Fruit fly (Drosophila melanogaster) whole organism, embryonic: Measurements from ENCODE around the gene CG3679.

Experiments used
- Ada2b ChIP-seq: fragments of 200-800 bp; sonication (Bioruptor generic); IDR thresholded peaks from 2 replicates; pipeline ENCODE4 v1.3.6; 2022; ENCODE audit warnings: missing biosample characterization, missing genetic modification characterization
- B-H1 ChIP-seq: fragments of 200-800 bp; sonication (Bioruptor generic); IDR thresholded peaks from 3 replicates; pipeline ENCODE4 v1.3.6; 2022; ENCODE audit warnings: missing biosample characterization, missing genetic modification characterization
- B-H2 ChIP-seq: fragments of 200-800 bp; sonication (Bioruptor generic); optimal IDR thresholded peaks from 2 replicates; lab custom pipeline; 2018; ENCODE audit warnings: missing biosample characterization, mild to moderate bottlenecking, missing genetic modification characterization
- Bdp1 ChIP-seq: fragments of 200-800 bp; sonication (Bioruptor generic); optimal IDR thresholded peaks from 3 replicates; lab custom pipeline; 2016; ENCODE audit warnings: missing biosample characterization, missing genetic modification characterization
- CG10979 ChIP-seq: fragments of 200-800 bp; sonication (Bioruptor generic); optimal IDR thresholded peaks from 2 replicates; lab custom pipeline; 2018; ENCODE audit warnings: missing biosample characterization, mild to moderate bottlenecking, missing genetic modification characterization, moderate library complexity
- CG11560 ChIP-seq: fragments of 200-800 bp; sonication (Bioruptor generic); IDR thresholded peaks from 3 replicates; pipeline ENCODE4 v1.3.6; 2022; ENCODE audit warnings: missing biosample characterization, missing genetic modification characterization
- CG12104 ChIP-seq: fragments of 200-800 bp; sonication (Bioruptor generic); optimal IDR thresholded peaks from 3 replicates; lab custom pipeline; 2016; ENCODE audit warnings: missing biosample characterization, missing genetic modification characterization
- CG12236 ChIP-seq: fragments of 200-800 bp; sonication (Bioruptor generic); optimal IDR thresholded peaks from 2 replicates; lab custom pipeline; 2016; ENCODE audit warnings: missing biosample characterization, missing genetic modification characterization
- CG1233 ChIP-seq: fragments of 200-800 bp; sonication (Bioruptor generic); optimal IDR thresholded peaks from 4 replicates; lab custom pipeline; 2018; ENCODE audit warnings: missing biosample characterization, mild to moderate bottlenecking, missing genetic modification characterization
- CG13624 ChIP-seq: fragments of 200-800 bp; sonication (Bioruptor generic); optimal IDR thresholded peaks from 2 replicates; lab custom pipeline; 2016; ENCODE audit warnings: missing biosample characterization, missing genetic modification characterization
- CG13894 ChIP-seq: fragments of 200-800 bp; sonication (Bioruptor generic); optimal IDR thresholded peaks from 3 replicates; lab custom pipeline; 2018; ENCODE audit warnings: missing biosample characterization, mild to moderate bottlenecking, missing genetic modification characterization, moderate library complexity
- CG1832 ChIP-seq: fragments of 200-800 bp; sonication (Bioruptor generic); optimal IDR thresholded peaks from 2 replicates; lab custom pipeline; 2017; ENCODE audit warnings: missing biosample characterization, mild to moderate bottlenecking, missing genetic modification characterization, inconsistent platforms
- CG34224 ChIP-seq: fragments of 200-800 bp; sonication (Bioruptor generic); IDR thresholded peaks from 3 replicates; pipeline ENCODE4 v1.3.6; 2022; ENCODE audit warnings: missing biosample characterization, missing genetic modification characterization; ENCODE audit not compliant: partially characterized antibody
- CG7928 ChIP-seq: fragments of 200-800 bp; sonication (Bioruptor generic); optimal IDR thresholded peaks from 2 replicates; lab custom pipeline; 2017; ENCODE audit warnings: missing biosample characterization, mild to moderate bottlenecking, missing genetic modification characterization
- CG8290 ChIP-seq, 3 experiments: fragments of 200-800 bp; sonication (Bioruptor generic); optimal IDR thresholded peaks; 2 replicates each; lab custom pipeline; 2016 to 2019; ENCODE audit warnings: missing biosample characterization in 3 of 3, missing genetic modification characterization in 3 of 3, mild to moderate bottlenecking in 2 of 3, moderate library complexity in 1 of 3
- CG8924 ChIP-seq: fragments of 200-800 bp; optimal IDR thresholded peaks from 3 replicates; lab custom pipeline; 2019; ENCODE audit warnings: missing biosample characterization, mild to moderate bottlenecking, missing genetic modification characterization, moderate library complexity
- CG9215 ChIP-seq: fragments of 200-800 bp; sonication (Bioruptor generic); IDR thresholded peaks from 2 replicates; pipeline ENCODE4 v1.3.6; 2022; ENCODE audit warnings: missing biosample characterization, missing genetic modification characterization
- CHES-1-like ChIP-seq: fragments of 200-800 bp; sonication (Bioruptor generic); optimal IDR thresholded peaks from 2 replicates; lab custom pipeline; 2016; ENCODE audit warnings: missing biosample characterization, missing genetic modification characterization
- Dbx ChIP-seq: fragments of 200-800 bp; sonication (Bioruptor generic); IDR thresholded peaks from 3 replicates; pipeline ENCODE4 v1.3.6; 2022; ENCODE audit warnings: missing biosample characterization, missing genetic modification characterization
- Drgx ChIP-seq: fragments of 200-800 bp; sonication (Bioruptor generic); IDR thresholded peaks from 2 replicates; pipeline ENCODE4 v1.3.6; 2022; ENCODE audit warnings: missing biosample characterization, missing genetic modification characterization
- ERR ChIP-seq: fragments of 200-800 bp; sonication (Bioruptor generic); optimal IDR thresholded peaks from 2 replicates; lab custom pipeline; 2016; ENCODE audit warnings: missing biosample characterization, missing genetic modification characterization
- Ets65A ChIP-seq: fragments of 200-800 bp; sonication (Bioruptor generic); peaks from one replicate; lab custom pipeline; 2016; ENCODE audit warnings: missing biosample characterization, missing genetic modification characterization
- H2.0 ChIP-seq: fragments of 200-800 bp; sonication (Bioruptor generic); IDR thresholded peaks from 2 replicates; pipeline ENCODE4 v1.3.6; 2022; ENCODE audit warnings: missing biosample characterization, missing genetic modification characterization
- Hand ChIP-seq: fragments of 200-800 bp; sonication (Bioruptor generic); optimal IDR thresholded peaks from 2 replicates; lab custom pipeline; 2017; ENCODE audit warnings: mild to moderate bottlenecking, missing biosample characterization, missing genetic modification reagents, missing genetic modification characterization
- Kr ChIP-seq: fragments of 200-800 bp; sonication (Bioruptor generic); optimal IDR thresholded peaks from 2 replicates; lab custom pipeline; 2017; ENCODE audit warnings: missing biosample characterization, mild to moderate bottlenecking, missing genetic modification characterization
- Sox100B ChIP-seq: fragments of 200-800 bp; sonication (Bioruptor generic); optimal IDR thresholded peaks from 3 replicates; lab custom pipeline; 2018; ENCODE audit warnings: missing biosample characterization, mild to moderate bottlenecking, missing genetic modification characterization
- aop ChIP-seq: fragments of 200-800 bp; sonication (Bioruptor generic); IDR thresholded peaks from 2 replicates; pipeline ENCODE4 v1.3.6; 2022; ENCODE audit warnings: missing biosample characterization, missing genetic modification characterization
- bcd ChIP-seq: fragments of 200-800 bp; sonication (Bioruptor generic); optimal IDR thresholded peaks from 2 replicates; lab custom pipeline; 2017; ENCODE audit warnings: missing biosample characterization, mild to moderate bottlenecking, missing genetic modification characterization
- bowl ChIP-seq: fragments of 200-800 bp; sonication (Bioruptor generic); IDR thresholded peaks from 2 replicates; pipeline ENCODE4 v1.3.6; 2022; ENCODE audit warnings: missing biosample characterization, missing genetic modification characterization
- cato ChIP-seq: fragments of 200-800 bp; sonication (Bioruptor generic); optimal IDR thresholded peaks from 2 replicates; lab custom pipeline; 2016; ENCODE audit warnings: missing biosample characterization, missing genetic modification characterization, borderline replicate concordance
- crc ChIP-seq: fragments of 200-800 bp; sonication (Bioruptor generic); optimal IDR thresholded peaks from 2 replicates; lab custom pipeline; 2016; ENCODE audit warnings: missing biosample characterization, missing genetic modification characterization
- crol ChIP-seq: fragments of 200-800 bp; sonication (Bioruptor generic); IDR thresholded peaks from 2 replicates; pipeline ENCODE4 v1.3.6; 2022; ENCODE audit warnings: missing biosample characterization, missing genetic modification characterization
- disco-r ChIP-seq: fragments of 200-800 bp; sonication (Bioruptor generic); optimal IDR thresholded peaks from 2 replicates; lab custom pipeline; 2016; ENCODE audit warnings: missing biosample characterization, missing genetic modification characterization
- dysf ChIP-seq: fragments of 200-800 bp; sonication (Bioruptor generic); IDR thresholded peaks from 3 replicates; pipeline ENCODE4 v1.3.6; 2022; ENCODE audit warnings: missing biosample characterization, missing genetic modification characterization
- eve ChIP-seq, 2 experiments: fragments of >200 bp; optimal IDR thresholded peaks; 2 replicates each; lab custom pipeline; 2017; ENCODE audit warnings: missing biosample characterization in 2 of 2, missing genetic modification characterization in 2 of 2
- exex ChIP-seq: fragments of 200-800 bp; sonication (Bioruptor generic); optimal IDR thresholded peaks from 4 replicates; lab custom pipeline; 2018; ENCODE audit warnings: missing biosample characterization, mild to moderate bottlenecking, missing genetic modification characterization, moderate library complexity
- fd3F ChIP-seq: fragments of 200-800 bp; sonication (Bioruptor generic); optimal IDR thresholded peaks from 2 replicates; lab custom pipeline; 2018; ENCODE audit warnings: missing biosample characterization, mild to moderate bottlenecking, missing genetic modification characterization, moderate library complexity
- fd96Cb ChIP-seq: fragments of 200-800 bp; sonication (Bioruptor generic); optimal IDR thresholded peaks from 2 replicates; lab custom pipeline; 2018; ENCODE audit warnings: missing biosample characterization, mild to moderate bottlenecking, missing genetic modification characterization, moderate library complexity
- gsb ChIP-seq: fragments of 200-800 bp; sonication (Bioruptor generic); IDR thresholded peaks from 2 replicates; pipeline ENCODE4 v1.3.6; 2022; ENCODE audit warnings: missing biosample characterization, missing genetic modification characterization
- kay ChIP-seq: fragments of 200-800 bp; sonication (Bioruptor generic); optimal IDR thresholded peaks from 2 replicates; lab custom pipeline; 2016; ENCODE audit warnings: missing biosample characterization, missing genetic modification characterization
- kni ChIP-seq: fragments of 200-800 bp; sonication (Bioruptor generic); optimal IDR thresholded peaks from 3 replicates; lab custom pipeline; 2017; ENCODE audit warnings: mild to moderate bottlenecking, missing biosample characterization, missing genetic modification reagents, missing genetic modification characterization
- luna ChIP-seq: fragments of 200-800 bp; sonication (Bioruptor generic); optimal IDR thresholded peaks from 2 replicates; lab custom pipeline; 2016; ENCODE audit warnings: missing biosample characterization, missing genetic modification characterization
- p53 ChIP-seq: fragments of 200-800 bp; sonication (Bioruptor generic); optimal IDR thresholded peaks from 2 replicates; lab custom pipeline; 2016; ENCODE audit warnings: missing biosample characterization, missing genetic modification characterization
- salm ChIP-seq: fragments of 200-800 bp; sonication (Bioruptor generic); optimal IDR thresholded peaks from 2 replicates; lab custom pipeline; 2018; ENCODE audit warnings: missing biosample characterization, mild to moderate bottlenecking, missing genetic modification characterization
- sc ChIP-seq, 3 experiments: fragments of >200 bp in 2 of 3; fragments of 200-800 bp in 1 of 3; sonication (Bioruptor generic) in 1 of 3; optimal IDR thresholded peaks; 2 replicates in 2 of 3; 3 replicates in 1 of 3; lab custom pipeline; 2017; ENCODE audit warnings: mild to moderate bottlenecking in 1 of 3, missing biosample characterization in 1 of 3, missing genetic modification characterization in 1 of 3, missing genetic modification reagents in 1 of 3
- shn ChIP-seq: fragments of 200-800 bp; sonication (Bioruptor generic); optimal IDR thresholded peaks from 3 replicates; lab custom pipeline; 2016; ENCODE audit warnings: missing biosample characterization, missing genetic modification characterization
- sob ChIP-seq: fragments of 200-800 bp; sonication (Bioruptor generic); IDR thresholded peaks from 2 replicates; pipeline ENCODE4 v1.3.6; 2022; ENCODE audit warnings: missing biosample characterization, missing genetic modification characterization
- sqz ChIP-seq: fragments of 200-800 bp; sonication (Bioruptor generic); optimal IDR thresholded peaks from 3 replicates; lab custom pipeline; 2018; ENCODE audit warnings: missing biosample characterization, mild to moderate bottlenecking, missing genetic modification characterization
- tgo ChIP-seq: fragments of 200-800 bp; sonication (Bioruptor generic); IDR thresholded peaks from 3 replicates; pipeline ENCODE4 v1.3.6; 2022; ENCODE audit warnings: missing biosample characterization, missing genetic modification characterization

Gene CG3679

dm6 chrX:16281717-16282529, 21.7 kb upstream of the CG3679 start (continued):
- TF ChIP-seq B-H2 (GFP tag; lab: Kevin White, UChicago), result no peak
- no peak for TF ChIP-seq aop
- TF ChIP-seq sob, result 0 out of 2 replicates have a peak, but pooled peaks have one; percentile 23
- no peak for TF ChIP-seq cato (GFP tag; lab: Kevin White, UChicago)
- TF ChIP-seq CG1233, result no peak
- TF ChIP-seq crol, result peak; percentile 93
- peak; percentile 3 for TF ChIP-seq CG13624 (GFP tag; lab: Kevin White, UChicago)
- TF ChIP-seq CG8290 (GFP tag; optimal IDR thresholded peaks at IDR 0.05; lab: Kevin White, UChicago), result no peak
- peak in 1 of 2 experiments; percentile 60 for TF ChIP-seq CG8290 (tag; optimal IDR thresholded peaks at IDR 0.05; lab: Kevin White, UChicago)
- TF ChIP-seq sqz (GFP tag; lab: Kevin White, UChicago), result peak; percentile 73
- no peak for TF ChIP-seq Ets65A (GFP tag; lab: Kevin White, UChicago)
- TF ChIP-seq exex, result peak; percentile 88
- TF ChIP-seq bcd (GFP tag; lab: Kevin White, UChicago), result peak; percentile 11
- TF ChIP-seq CG13894 (tag; lab: Kevin White, UChicago), result peak; percentile 21
- no peak for TF ChIP-seq p53 (GFP tag; lab: Kevin White, UChicago)
- TF ChIP-seq eve (GFP tag; optimal IDR thresholded peaks at IDR 0.05; lab: Kevin White, UChicago), result peak in 1 of 2 experiments; percentile 30
- TF ChIP-seq, all 482 proteins: peak for 35

dm6 chrX:16285186-16285585, 18.5 kb upstream of the CG3679 start:
- peak; percentile 6 for TF ChIP-seq CG12104
- no peak for TF ChIP-seq kay (GFP tag; lab: Kevin White, UChicago)
- TF ChIP-seq disco-r (GFP tag; lab: Kevin White, UChicago), result no peak
- no peak for TF ChIP-seq CG12236 (GFP tag; lab: Kevin White, UChicago)
- TF ChIP-seq tgo, result peak; percentile 25; the same call in 2 of the 3 replicates
- no peak for TF ChIP-seq crc (GFP tag; lab: Kevin White, UChicago)
- no peak for TF ChIP-seq shn
- TF ChIP-seq Kr (GFP tag; lab: Kevin White, UChicago), result no peak
- TF ChIP-seq CG7928 (GFP tag; lab: Kevin White, UChicago), result no peak
- TF ChIP-seq fd3F, result no peak
- 0 out of 2 replicates have a peak, but pooled peaks have one; percentile 21 for TF ChIP-seq Ada2b (GFP tag; lab: Robert Waterston, UW)
- no peak for TF ChIP-seq kni (GFP tag; lab: Kevin White, UChicago)
- no peak for TF ChIP-seq fd96Cb
- no peak for TF ChIP-seq gsb (GFP tag; lab: Robert Waterston, UW)
- TF ChIP-seq CG11560 (tag; lab: Robert Waterston, UW), result no peak
- peak; percentile 21 for TF ChIP-seq CG10979 (tag; lab: Kevin White, UChicago)
- TF ChIP-seq B-H1, result 0 out of 3 replicates have a peak, but pooled peaks have one; percentile 15
- no peak for TF ChIP-seq Dbx (GFP tag; lab: Robert Waterston, UW)
- TF ChIP-seq luna (GFP tag; lab: Kevin White, UChicago), result no peak
- no peak for TF ChIP-seq CG34224 (GFP tag; lab: Robert Waterston, UW)
- TF ChIP-seq salm, result no peak
- TF ChIP-seq CG1832 (GFP tag; lab: Kevin White, UChicago), result no peak
- TF ChIP-seq bowl, result no peak
- TF ChIP-seq Drgx (GFP tag; lab: Robert Waterston, UW), result 0 out of 2 replicates have a peak, but pooled peaks have one; percentile 11
- TF ChIP-seq ERR (GFP tag; lab: Kevin White, UChicago), result no peak
- no peak for TF ChIP-seq Bdp1 (GFP tag; lab: Kevin White, UChicago)
- 0 out of 3 replicates have a peak, but pooled peaks have one; percentile 13 for TF ChIP-seq dysf (GFP tag; lab: Robert Waterston, UW)
- TF ChIP-seq CG8924, result no peak
- TF ChIP-seq sc (optimal IDR thresholded peaks at IDR 0.05; lab: Kevin White, UChicago), result no peak
- TF ChIP-seq sc (GFP tag; optimal IDR thresholded peaks at IDR 0.05; lab: Kevin White, UChicago), result no peak
- no peak for TF ChIP-seq CHES-1-like
- TF ChIP-seq H2.0 (GFP tag; lab: Robert Waterston, UW), result no peak
- peak; percentile 1 for TF ChIP-seq Sox100B (GFP tag; lab: Kevin White, UChicago)
- no peak for TF ChIP-seq Hand (GFP tag; lab: Kevin White, UChicago)
- no peak for TF ChIP-seq CG9215 (GFP tag; lab: Robert Waterston, UW)
